Worm (Caenorhabditis elegans) whole organism, late embryonic: Measurements from ENCODE around the gene ins-21.

ENCODE experiments used
- ama-1 ChIP-seq: fragments of 150-350 bp; optimal IDR thresholded peaks from 2 replicates; lab custom pipeline; 2014
- che-1 ChIP-seq: sonication (generic microtip); optimal IDR thresholded peaks from 2 replicates; lab custom pipeline; 2016; ENCODE audit warnings: mild to moderate bottlenecking, missing genetic modification characterization, missing compliant biosample characterization

DNA sequence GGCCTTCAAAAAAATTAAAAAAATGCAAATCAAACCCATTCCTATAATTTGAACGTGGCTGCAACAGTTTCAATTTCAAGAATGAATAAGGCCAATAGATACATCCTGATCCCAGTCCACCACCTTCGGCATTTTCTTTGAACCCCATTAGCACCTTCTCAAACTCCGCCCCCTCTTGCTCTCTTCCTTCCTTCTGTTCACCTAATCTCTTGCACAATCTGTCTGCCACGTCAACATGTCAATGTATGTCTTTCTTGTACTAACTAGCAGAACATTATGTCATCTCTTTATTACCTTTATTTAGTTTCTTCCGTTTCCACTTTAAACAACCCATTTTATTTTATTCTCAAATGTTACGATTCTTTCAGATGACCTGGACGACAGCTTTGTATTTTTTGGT lies 30.0 kb upstream of the ins-21 start, which contains the start of gene C05B5.4:
- TF ChIP-seq ama-1 (lab: Kevin White, UChicago): no peak
- no peak for TF ChIP-seq che-1 (tag; lab: Kevin White, UChicago)
